Comparison of ENCODE assay signal across 2 worm cellular contexts in genomic region chrV:1383206-1383908, ce11.
TF ChIP-seq lines count a peak whose summit lies in the region.

Gene rga-4, minus strand, starts transcription at chrV:1383256.

TF ChIP-seq in whole organism, L1 larva, 84 proteins besides CTCF, POLR2A, EP300 and RAD21 (continued from another document):
- TF ChIP-seq lin-35 (GFP tag; optimal IDR thresholded peaks at IDR 0.05; lab: Kevin White, UChicago) (peak; percentile 67 to 78), unc-86 (tag; optimal IDR thresholded peaks at IDR 0.05; lab: Kevin White, UChicago) (peak; percentile 40), egl-27 (tag; optimal IDR thresholded peaks at IDR 0.05; lab: Kevin White, UChicago) (no peak), pqm-1 (tag; optimal IDR thresholded peaks at IDR 0.05; lab: Kevin White, UChicago) (no peak), dpl-1 (GFP tag; optimal IDR thresholded peaks at IDR 0.05; lab: Kevin White, UChicago) (peak; percentile 66 to 81 (median 74)), ceh-82 (tag; optimal IDR thresholded peaks at IDR 0.05; lab: Kevin White, UChicago) (peak in 1 of 3 experiments; percentile 12), vab-15 (tag; optimal IDR thresholded peaks at IDR 0.05; lab: Kevin White, UChicago) (peak; percentile 75), ceh-8 (GFP tag; optimal IDR thresholded peaks at IDR 0.05; lab: Kevin White, UChicago) (peak; percentile 82), nhr-71 (tag; optimal IDR thresholded peaks at IDR 0.05; lab: Kevin White, UChicago) (peak; percentile 47), xbp-1 (tag; optimal IDR thresholded peaks at IDR 0.05; lab: Kevin White, UChicago) (peak; percentile 45), fos-1 (tag; optimal IDR thresholded peaks at IDR 0.05; lab: Kevin White, UChicago) (no peak), nhr-76 (tag; optimal IDR thresholded peaks at IDR 0.05; lab: Kevin White, UChicago) (no peak), nhr-19 (GFP tag; conservative IDR thresholded peaks at IDR 0.05; lab: Robert Waterston, UW) (no peak; the same call in 1 of the 2 replicates), nhr-28 (tag; optimal IDR thresholded peaks at IDR 0.05; lab: Kevin White, UChicago) (no peak), nhr-47 (tag; optimal IDR thresholded peaks at IDR 0.05; lab: Kevin White, UChicago) (peak; percentile 49), Y116A8C.19 (tag; optimal IDR thresholded peaks at IDR 0.05; lab: Kevin White, UChicago; ENCODE audit: borderline replicate concordance) (no peak), efl-1 (optimal IDR thresholded peaks at IDR 0.05; lab: Kevin White, UChicago) (peak; percentile 49 to 71), efl-1 (GFP tag; optimal IDR thresholded peaks at IDR 0.05 in 1 of 2; lab: Kevin White, UChicago) (peak; percentile 83 to 98), ztf-11 (tag; optimal IDR thresholded peaks at IDR 0.05; lab: Kevin White, UChicago) (peak in 1 of 2 experiments; percentile 27), fkh-8 (tag; optimal IDR thresholded peaks at IDR 0.05; lab: Kevin White, UChicago) (no peak), rnt-1 (tag; optimal IDR thresholded peaks at IDR 0.05; lab: Kevin White, UChicago) (peak; percentile 43)

TF ChIP-seq in whole organism, L4 larva, 104 proteins besides CTCF, POLR2A, EP300 and RAD21 (continued from another document):
- TF ChIP-seq hlh-11 (tag; optimal IDR thresholded peaks at IDR 0.05; lab: Kevin White, UChicago) = no peak
- no peak for TF ChIP-seq ceh-28 (tag; optimal IDR thresholded peaks at IDR 0.05; lab: Kevin White, UChicago)
- no peak for TF ChIP-seq ctbp-1 (GFP tag; IDR thresholded peaks at IDR 0.05; lab: Robert Waterston, UW)
- no peak for TF ChIP-seq lin-38 (GFP tag; IDR thresholded peaks at IDR 0.05; lab: Robert Waterston, UW)
- no peak for TF ChIP-seq unc-62 (GFP tag; optimal IDR thresholded peaks at IDR 0.05 in 1 of 2; lab: Kevin White, UChicago)
- TF ChIP-seq unc-62 (tag; optimal IDR thresholded peaks at IDR 0.05; lab: Kevin White, UChicago) = no peak
- TF ChIP-seq madf-9 (GFP tag; conservative IDR thresholded peaks at IDR 0.05; lab: Robert Waterston, UW) = no peak
- no peak for TF ChIP-seq fos-1 (tag; optimal IDR thresholded peaks at IDR 0.05; lab: Kevin White, UChicago)
- no peak for TF ChIP-seq ztf-7 (tag; optimal IDR thresholded peaks at IDR 0.05; lab: Kevin White, UChicago)
- TF ChIP-seq Y105C5A.15 (GFP tag; IDR thresholded peaks at IDR 0.05; lab: Robert Waterston, UW) = no peak
- no peak for TF ChIP-seq nhr-25 (tag; optimal IDR thresholded peaks at IDR 0.05; lab: Kevin White, UChicago; ENCODE audit: borderline replicate concordance, insufficient read depth)
- TF ChIP-seq cey-2 (tag; optimal IDR thresholded peaks at IDR 0.05; lab: Kevin White, UChicago; ENCODE audit: borderline replicate concordance, insufficient read depth) = no peak
- no peak for TF ChIP-seq snpc-1.2 (GFP tag; IDR thresholded peaks at IDR 0.05; lab: Robert Waterston, UW)
- no peak for TF ChIP-seq arid-1 (GFP tag; conservative IDR thresholded peaks at IDR 0.05; lab: Robert Waterston, UW)
- TF ChIP-seq pqm-1 (tag; optimal IDR thresholded peaks at IDR 0.05; lab: Kevin White, UChicago) = no peak
- TF ChIP-seq F49E8.2 (tag; optimal IDR thresholded peaks at IDR 0.05; lab: Kevin White, UChicago; ENCODE audit: borderline replicate concordance) = no peak
- TF ChIP-seq Y5F2A.4 (GFP tag; optimal IDR thresholded peaks at IDR 0.05; lab: Kevin White, UChicago) = no peak
- no peak for TF ChIP-seq zfp-3 (GFP tag; conservative IDR thresholded peaks at IDR 0.05; lab: Robert Waterston, UW)
- TF ChIP-seq nhr-41 (GFP tag; IDR thresholded peaks at IDR 0.05; lab: Robert Waterston, UW) = no peak
- no peak for TF ChIP-seq mdt-29 (GFP tag; IDR thresholded peaks at IDR 0.05; lab: Robert Waterston, UW)
- no peak for TF ChIP-seq lin-39 (tag; optimal IDR thresholded peaks at IDR 0.05; lab: Kevin White, UChicago)
- TF ChIP-seq ceh-32 (tag; optimal IDR thresholded peaks at IDR 0.05; lab: Kevin White, UChicago; ENCODE audit: poor library complexity) = no peak
- TF ChIP-seq aha-1 (tag; lab: Kevin White, UChicago) = peak; percentile 77
- TF ChIP-seq lir-3 (tag; optimal IDR thresholded peaks at IDR 0.05; lab: Kevin White, UChicago) = no peak
- peak; percentile 4 for TF ChIP-seq nhr-28 (tag; optimal IDR thresholded peaks at IDR 0.05; lab: Kevin White, UChicago)
- no peak for TF ChIP-seq F37D6.2 (tag; optimal IDR thresholded peaks at IDR 0.05; lab: Kevin White, UChicago)
- TF ChIP-seq nhr-77 (tag; optimal IDR thresholded peaks at IDR 0.05; lab: Kevin White, UChicago) = no peak
- TF ChIP-seq D1046.2 (GFP tag; IDR thresholded peaks at IDR 0.05; lab: Robert Waterston, UW) = no peak
